Fruit fly (Drosophila melanogaster): ENCODE data around the gene CG31055.

The CG31055 gene

DNA sequence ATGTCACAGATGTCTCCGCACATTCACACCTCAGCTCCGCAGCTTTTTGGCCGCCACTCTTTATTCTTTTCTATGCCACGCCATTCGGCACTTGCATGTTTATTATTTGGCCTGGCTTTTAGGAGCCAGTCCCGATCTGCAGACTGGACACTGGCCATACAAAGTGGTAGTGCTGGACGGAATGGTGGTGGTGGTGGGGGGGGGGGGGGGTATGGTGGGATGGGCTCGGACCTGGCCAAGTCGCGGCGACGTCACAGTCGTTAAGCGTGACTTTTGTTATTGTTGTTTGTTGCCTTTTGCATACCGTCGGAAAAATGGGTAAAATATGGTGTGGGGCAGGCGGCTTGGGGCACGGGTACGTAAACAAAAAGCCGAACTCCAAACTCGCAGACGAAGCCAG, 2.9 kb downstream of the CG31055 start:
- TF ChIP-seq lola (GFP tag; optimal IDR thresholded peaks at IDR 0.05), result no peak

- TF ChIP-seq Vsx2 (GFP tag; optimal IDR thresholded peaks at IDR 0.05; ENCODE audit: partially characterized antibody), result peak; percentile 98
- peak; percentile 23 for TF ChIP-seq Myc (optimal IDR thresholded peaks at IDR 0.05)
- no peak for TF ChIP-seq sage (GFP tag; optimal IDR thresholded peaks at IDR 0.05)
- no peak for TF ChIP-seq Hr78 (GFP tag; optimal IDR thresholded peaks at IDR 0.05)
- TF ChIP-seq Hr83 (GFP tag; optimal IDR thresholded peaks at IDR 0.05; ENCODE audit: poor library complexity, severe bottlenecking), result no peak
Measured at dm6 chr3R:27681799-27682198, 6.1 kb downstream of the CG31055 start, which contains the start of gene Sce. Gene Sce, minus strand, starts transcription at chr3R:27682029.

dm6 chr3R:27679667-27680066, 8.3 kb downstream of the CG31055 start:
- TF ChIP-seq Myc (optimal IDR thresholded peaks at IDR 0.05) (no peak), Jra (GFP tag; optimal IDR thresholded peaks at IDR 0.05) (no peak), usp (GFP tag; optimal IDR thresholded peaks at IDR 0.05) (no peak), HLH106 (tag; optimal IDR thresholded peaks at IDR 0.05) (no peak), psq (GFP tag; optimal IDR thresholded peaks at IDR 0.05) (no peak), Hr83 (GFP tag; optimal IDR thresholded peaks at IDR 0.05; ENCODE audit: poor library complexity, severe bottlenecking) (no peak), Mio (GFP tag; optimal IDR thresholded peaks at IDR 0.05) (no peak), GATAd (GFP tag; optimal IDR thresholded peaks at IDR 0.05) (no peak), CG32264 (GFP tag; optimal IDR thresholded peaks at IDR 0.05) (no peak), CrebA (GFP tag; optimal IDR thresholded peaks at IDR 0.05; ENCODE audit: borderline replicate concordance) (no peak), dl (GFP tag; optimal IDR thresholded peaks at IDR 0.05; ENCODE audit: insufficient read depth in 1 of 2, partially characterized antibody in 2 of 2) (no peak), sage (GFP tag; optimal IDR thresholded peaks at IDR 0.05) (no peak), Rel (GFP tag; optimal IDR thresholded peaks at IDR 0.05) (no peak), Rel (tag; optimal IDR thresholded peaks at IDR 0.05) (no peak), Vsx2 (GFP tag; optimal IDR thresholded peaks at IDR 0.05; ENCODE audit: partially characterized antibody) (no peak), dsf (GFP tag; optimal IDR thresholded peaks at IDR 0.05; ENCODE audit: borderline replicate concordance) (no peak), dmrt93B (GFP tag; optimal IDR thresholded peaks at IDR 0.05) (no peak)

DNA sequence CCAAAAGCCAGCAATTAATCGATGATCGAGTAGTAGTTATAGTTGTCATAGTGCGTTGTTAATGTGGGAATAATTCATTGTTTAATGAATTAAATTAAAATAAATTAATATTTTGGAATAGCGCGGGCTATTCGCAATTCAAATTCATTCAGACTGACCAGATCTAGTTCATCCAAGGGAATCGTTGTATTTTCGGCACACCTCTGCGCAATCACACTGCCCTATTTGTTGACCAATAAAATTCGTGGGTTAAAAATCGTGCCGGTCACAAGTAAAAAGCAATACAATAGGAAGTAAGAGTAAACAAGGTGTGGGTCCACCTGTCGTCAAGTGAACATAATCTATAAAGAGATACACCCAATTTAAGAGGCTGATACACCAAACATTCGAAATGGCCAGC, 8.9 kb downstream of the CG31055 start, which contains the start of gene CG12883:
Gene CG12883 (plus strand): TSS at position 273 of the 400 bp plus-strand sequence.
- no peak for TF ChIP-seq brk (GFP tag; optimal IDR thresholded peaks at IDR 0.05)
- no peak for TF ChIP-seq Rel (GFP tag; optimal IDR thresholded peaks at IDR 0.05)
- peak; percentile 2 for TF ChIP-seq Rel (tag; optimal IDR thresholded peaks at IDR 0.05)
- no peak for TF ChIP-seq OdsH (GFP tag; optimal IDR thresholded peaks at IDR 0.05)
- TF ChIP-seq GATAd (GFP tag; optimal IDR thresholded peaks at IDR 0.05), result no peak
- TF ChIP-seq Hnf4 (GFP tag; optimal IDR thresholded peaks at IDR 0.05), result peak; percentile 24
- no peak for TF ChIP-seq foxo (GFP tag; optimal IDR thresholded peaks at IDR 0.05)
- no peak for TF ChIP-seq Dfd (GFP tag; optimal IDR thresholded peaks at IDR 0.05)

dm6 chr3R:27677174-27677726, 10.7 kb downstream of the CG31055 start, which contains the start of gene Hsdl2:
Gene Hsdl2, plus strand, starts transcription at chr3R:27677522.
- TF ChIP-seq sv (GFP tag; optimal IDR thresholded peaks at IDR 0.05) (peak; percentile 38), Myc (optimal IDR thresholded peaks at IDR 0.05) (peak; percentile 45), foxo (GFP tag; optimal IDR thresholded peaks at IDR 0.05) (peak in 1 of 2 experiments; percentile 51), rgr (GFP tag; optimal IDR thresholded peaks at IDR 0.05) (peak; percentile 37), OdsH (GFP tag; optimal IDR thresholded peaks at IDR 0.05) (peak; percentile 11), Sp1 (GFP tag; optimal IDR thresholded peaks at IDR 0.05) (no peak), N (GFP tag; optimal IDR thresholded peaks at IDR 0.05) (no peak), GATAd (GFP tag; optimal IDR thresholded peaks at IDR 0.05) (peak; percentile 56), HLH106 (tag; optimal IDR thresholded peaks at IDR 0.05) (peak; percentile 33), Hnf4 (GFP tag; optimal IDR thresholded peaks at IDR 0.05) (peak; percentile 97), h (GFP tag; optimal IDR thresholded peaks at IDR 0.05) (peak; percentile 67), Mio (GFP tag; optimal IDR thresholded peaks at IDR 0.05) (no peak), Dfd (GFP tag; optimal IDR thresholded peaks at IDR 0.05) (no peak), fru (GFP tag; optimal IDR thresholded peaks at IDR 0.05) (peak; percentile 60), ey (GFP tag; optimal IDR thresholded peaks at IDR 0.05) (peak; percentile 61), br (GFP tag; optimal IDR thresholded peaks at IDR 0.05) (peak; percentile 50)
